Fruit fly (Drosophila melanogaster) whole organism: ENCODE data around the gene CG14277.

ENCODE experiments used
- CG8478 ChIP-seq: fragments of >200 bp; optimal IDR thresholded peaks from 2 replicates; lab custom pipeline; 2018; ENCODE audit warnings: inconsistent platforms
- Dll ChIP-seq: fragments of >200 bp; optimal IDR thresholded peaks from 2 replicates; lab custom pipeline; 2017
- EcR ChIP-seq, 2 experiments: fragments of >200 bp; optimal IDR thresholded peaks; 2 replicates each; lab custom pipeline; 2017; ENCODE audit warnings: missing biosample characterization in 2 of 2, missing genetic modification characterization in 2 of 2, missing genetic modification reagents in 2 of 2
- pan ChIP-seq: fragments of >200 bp; optimal IDR thresholded peaks from 2 replicates; lab custom pipeline; 2017
- psq ChIP-seq: fragments of >200 bp; optimal IDR thresholded peaks from 2 replicates; lab custom pipeline; 2017
- usp ChIP-seq: fragments of >200 bp; optimal IDR thresholded peaks from 2 replicates; lab custom pipeline; 2017; ENCODE audit warnings: missing biosample characterization, missing genetic modification characterization, mixed read lengths

The CG14277 gene

dm6 chr2L:8289352-8290091 lies 47.2 kb downstream of the CG14277 start:
- TF ChIP-seq pan (lab: Kevin White, UChicago) (no peak), usp (GFP tag; lab: Kevin White, UChicago) (no peak), Dll (lab: Kevin White, UChicago) (no peak), CG8478 (lab: Kevin White, UChicago) (no peak), EcR (GFP tag; optimal IDR thresholded peaks at IDR 0.05; lab: Kevin White, UChicago) (no peak), psq (no peak)

DNA sequence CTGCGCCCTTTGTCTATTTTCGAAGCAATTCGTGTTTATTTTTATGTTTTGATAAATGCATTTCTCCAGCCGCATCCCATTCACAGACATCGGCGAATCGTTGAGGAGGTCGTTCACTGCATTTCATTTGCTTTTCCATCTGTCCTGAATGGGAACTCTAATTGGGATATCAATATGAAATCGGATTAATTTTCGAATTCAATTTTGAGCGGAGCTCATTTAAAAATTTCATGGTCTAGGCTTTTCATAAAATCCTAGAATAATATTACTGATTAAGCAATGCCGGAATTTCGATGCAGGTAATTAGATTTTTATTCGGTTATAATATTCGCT lies 47.8 kb downstream of the CG14277 start:
- TF ChIP-seq psq, result no peak
- TF ChIP-seq EcR (GFP tag; optimal IDR thresholded peaks at IDR 0.05; lab: Kevin White, UChicago), result no peak
- TF ChIP-seq CG8478 (lab: Kevin White, UChicago), result no peak
- TF ChIP-seq usp (GFP tag; lab: Kevin White, UChicago), result no peak
- no peak for TF ChIP-seq pan (lab: Kevin White, UChicago)
- TF ChIP-seq Dll (lab: Kevin White, UChicago), result no peak

dm6 chr2L:8290653-8291233 lies 48.5 kb downstream of the CG14277 start:
- TF ChIP-seq psq, result no peak
- TF ChIP-seq usp (GFP tag; lab: Kevin White, UChicago), result no peak
- no peak for TF ChIP-seq CG8478 (lab: Kevin White, UChicago)
- TF ChIP-seq pan (lab: Kevin White, UChicago), result no peak
- TF ChIP-seq EcR (GFP tag; optimal IDR thresholded peaks at IDR 0.05; lab: Kevin White, UChicago), result no peak
- TF ChIP-seq Dll (lab: Kevin White, UChicago), result no peak

DNA sequence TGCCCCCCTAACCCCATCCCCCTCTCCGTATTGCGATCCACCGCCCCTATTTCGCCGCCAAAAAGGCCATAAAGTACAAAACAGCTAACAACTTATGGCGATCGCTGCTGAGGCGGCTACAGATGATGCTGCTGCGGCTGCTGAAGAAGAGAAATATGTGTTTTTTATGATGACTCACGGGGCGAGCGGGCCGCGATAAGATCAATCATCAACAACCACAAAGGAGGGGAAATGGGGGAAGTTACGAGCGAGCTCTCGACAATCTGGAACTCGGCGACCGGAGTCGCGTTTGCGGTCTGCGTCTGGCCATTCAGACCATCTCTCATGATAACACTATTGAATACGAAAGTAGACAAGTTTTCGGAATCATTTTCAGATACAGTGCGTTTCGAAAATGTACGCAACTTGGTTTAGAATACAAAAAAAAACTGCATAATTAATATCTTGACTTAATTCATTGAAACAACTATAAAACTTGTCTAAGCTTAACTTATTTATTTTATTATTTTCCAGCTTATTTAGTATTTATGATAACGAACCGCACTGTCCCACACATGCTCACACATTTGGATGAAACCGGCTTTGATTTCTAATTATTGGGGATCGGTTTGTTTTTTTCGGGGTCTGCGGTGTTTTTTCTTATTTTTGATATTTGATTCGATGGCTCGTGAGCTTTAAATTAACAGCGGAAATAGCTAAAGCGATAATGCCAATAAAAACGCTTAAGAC lies 50.0 kb downstream of the CG14277 start:
- TF ChIP-seq pan (lab: Kevin White, UChicago) (no peak), usp (GFP tag; lab: Kevin White, UChicago) (no peak), CG8478 (lab: Kevin White, UChicago) (no peak), Dll (lab: Kevin White, UChicago) (no peak), psq (no peak), EcR (GFP tag; optimal IDR thresholded peaks at IDR 0.05; lab: Kevin White, UChicago) (no peak)
